Fruit fly (Drosophila melanogaster): Measurements from ENCODE around the gene tHMG2.

The tHMG2 gene

DNA sequence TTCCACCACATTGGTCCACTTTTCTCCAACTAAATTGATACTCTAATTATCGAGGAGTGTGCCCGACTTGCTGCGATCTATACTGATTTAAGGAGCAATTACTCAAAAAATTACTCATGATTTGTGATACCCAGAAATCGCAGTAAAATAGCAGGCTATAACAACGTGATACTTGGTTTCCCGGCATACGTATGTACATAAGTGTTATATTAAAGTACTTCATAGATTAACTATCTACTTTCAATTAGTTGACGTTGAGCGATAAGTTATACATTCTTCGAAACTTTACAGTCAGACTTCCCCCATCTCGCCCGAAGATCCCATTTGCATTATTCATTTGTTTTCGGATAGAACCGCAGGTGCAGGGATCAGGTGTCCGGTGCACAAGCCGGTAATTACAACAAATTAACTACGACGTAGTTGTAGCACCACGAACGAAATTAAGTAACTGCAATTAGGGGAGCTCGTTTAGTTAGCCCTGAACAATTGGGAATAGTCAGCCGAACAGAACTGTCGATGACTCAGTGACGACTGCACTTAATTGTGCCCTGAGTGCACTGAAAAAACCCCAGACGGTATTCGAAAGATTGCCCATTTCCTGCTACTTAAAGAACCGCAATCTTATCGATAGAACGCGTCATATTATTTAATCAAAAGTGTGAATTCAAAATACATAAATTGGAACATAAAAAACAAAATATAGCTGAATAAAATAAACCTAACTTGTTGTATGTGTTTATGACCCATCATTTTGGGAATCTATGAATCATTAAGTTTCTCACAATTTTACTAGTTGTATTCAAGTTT, 33.0 kb downstream of the tHMG2 start:
- TF ChIP-seq eg (GFP tag; IDR thresholded peaks at IDR 0.05), result no peak
- TF ChIP-seq dsx (GFP tag; optimal IDR thresholded peaks at IDR 0.05; ENCODE audit: poor library complexity, severe bottlenecking), result no peak
- no peak for TF ChIP-seq salr (GFP tag; optimal IDR thresholded peaks at IDR 0.05)
- no peak for TF ChIP-seq CG7368 (GFP tag; optimal IDR thresholded peaks at IDR 0.05)
- TF ChIP-seq CG6854 (GFP tag; optimal IDR thresholded peaks at IDR 0.05), result no peak
- no peak for TF ChIP-seq net (GFP tag; optimal IDR thresholded peaks at IDR 0.05)
- no peak for TF ChIP-seq dac (GFP tag; optimal IDR thresholded peaks at IDR 0.05)
- TF ChIP-seq Blimp-1 (GFP tag; optimal IDR thresholded peaks at IDR 0.05), result no peak
- no peak for TF ChIP-seq Hr4 (GFP tag; optimal IDR thresholded peaks at IDR 0.05)
- no peak for TF ChIP-seq Hr38 (GFP tag; optimal IDR thresholded peaks at IDR 0.05)
- TF ChIP-seq Lpt (GFP tag; optimal IDR thresholded peaks at IDR 0.05), result no peak
- no peak for TF ChIP-seq CG3919 (GFP tag; optimal IDR thresholded peaks at IDR 0.05)
- no peak for TF ChIP-seq CG6792 (GFP tag; optimal IDR thresholded peaks at IDR 0.05)
- TF ChIP-seq CG8119 (GFP tag; IDR thresholded peaks at IDR 0.05), result no peak
- TF ChIP-seq CG11762 (GFP tag; optimal IDR thresholded peaks at IDR 0.05; ENCODE audit: insufficient read depth), result no peak
- no peak for TF ChIP-seq CG31627 (GFP tag; optimal IDR thresholded peaks at IDR 0.05)
- no peak for TF ChIP-seq CG11294 (GFP tag; IDR thresholded peaks at IDR 0.05)
- no peak for TF ChIP-seq Sox102F (GFP tag; optimal IDR thresholded peaks at IDR 0.05)
- no peak for TF ChIP-seq Sox14 (GFP tag; optimal IDR thresholded peaks at IDR 0.05)
- no peak for TF ChIP-seq Hr39 (GFP tag; optimal IDR thresholded peaks at IDR 0.05)
- no peak for TF ChIP-seq CG16779 (tag; optimal IDR thresholded peaks at IDR 0.05)
- no peak for TF ChIP-seq Sox15 (GFP tag; optimal IDR thresholded peaks at IDR 0.05)
- peak; percentile 27 for TF ChIP-seq CG6808 (GFP tag; optimal IDR thresholded peaks at IDR 0.05)
- no peak for TF ChIP-seq CG15336 (GFP tag; IDR thresholded peaks at IDR 0.05)
- peak in 1 of 2 experiments; percentile 20 for TF ChIP-seq ss (GFP tag; optimal IDR thresholded peaks at IDR 0.05)
- TF ChIP-seq svp (GFP tag), result no peak
- no peak for TF ChIP-seq Eip75B (GFP tag; optimal IDR thresholded peaks at IDR 0.05)
- peak; percentile 14 for TF ChIP-seq lz (GFP tag; optimal IDR thresholded peaks at IDR 0.05)
- TF ChIP-seq CG6163 (GFP tag; IDR thresholded peaks at IDR 0.05), result 0 out of 3 replicates have a peak, but pooled peaks have one; percentile 26
- no peak for TF ChIP-seq CG32006 (GFP tag; optimal IDR thresholded peaks at IDR 0.05)
- no peak for TF ChIP-seq Ets96B (tag; optimal IDR thresholded peaks at IDR 0.05)
- TF ChIP-seq vri (GFP tag; optimal IDR thresholded peaks at IDR 0.05), result peak; percentile 2
- TF ChIP-seq acj6 (GFP tag; optimal IDR thresholded peaks at IDR 0.05), result no peak
- no peak for TF ChIP-seq achi (GFP tag; optimal IDR thresholded peaks at IDR 0.05)
- no peak for TF ChIP-seq fd85E (GFP tag; optimal IDR thresholded peaks at IDR 0.05)
- no peak for TF ChIP-seq Met (GFP tag; optimal IDR thresholded peaks at IDR 0.05)
- TF ChIP-seq Smox (GFP tag; optimal IDR thresholded peaks at IDR 0.05), result no peak
- TF ChIP-seq spab (GFP tag; optimal IDR thresholded peaks at IDR 0.05), result no peak

DNA sequence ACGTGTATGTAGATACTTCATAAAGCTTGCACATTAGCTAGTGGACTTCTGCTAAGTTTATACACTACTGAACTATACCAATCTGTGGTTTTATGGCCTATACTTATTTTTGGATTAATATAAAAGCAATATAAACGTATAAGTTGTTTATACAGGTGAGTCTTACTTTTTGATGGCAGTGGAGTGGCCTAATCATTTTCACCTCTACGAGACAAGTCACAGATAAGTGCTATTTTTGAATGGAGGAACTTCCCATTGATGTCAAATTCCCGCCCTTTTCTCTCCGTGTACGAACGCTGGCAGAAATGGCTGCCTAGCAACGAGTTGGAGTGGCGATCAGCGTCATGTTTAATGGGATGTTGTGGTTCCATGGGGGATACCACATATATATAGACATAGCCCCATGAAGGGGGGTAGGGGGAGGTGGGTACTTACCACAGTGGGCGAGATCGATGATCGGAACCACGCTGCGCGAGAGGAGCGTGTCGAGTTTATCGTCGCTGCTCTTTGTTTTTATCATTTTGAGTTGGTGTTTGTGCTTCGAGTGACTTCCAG, 33.7 kb downstream of the tHMG2 start:
- TF ChIP-seq fd85E (GFP tag; optimal IDR thresholded peaks at IDR 0.05), result no peak
- peak; percentile 34 for TF ChIP-seq CG10669 (GFP tag; optimal IDR thresholded peaks at IDR 0.05)
- peak; percentile 45 for TF ChIP-seq Hr4 (GFP tag; optimal IDR thresholded peaks at IDR 0.05)
- TF ChIP-seq CG10631 (GFP tag; optimal IDR thresholded peaks at IDR 0.05), result peak; percentile 52
- peak; percentile 13 for TF ChIP-seq Sox15 (GFP tag; optimal IDR thresholded peaks at IDR 0.05)
- peak; percentile 28 for TF ChIP-seq fkh (GFP tag; optimal IDR thresholded peaks at IDR 0.05)
- TF ChIP-seq Sox102F (GFP tag; optimal IDR thresholded peaks at IDR 0.05), result no peak
- no peak for TF ChIP-seq CG8319 (GFP tag; optimal IDR thresholded peaks at IDR 0.05)
- peak; percentile 91 for TF ChIP-seq Eip78C (GFP tag)
- TF ChIP-seq eg (GFP tag; IDR thresholded peaks at IDR 0.05), result peak; percentile 69
- TF ChIP-seq CG6163 (GFP tag; IDR thresholded peaks at IDR 0.05), result peak; percentile 56; the same call in 1 of the 3 replicates
- TF ChIP-seq Ets96B (tag; optimal IDR thresholded peaks at IDR 0.05), result peak; percentile 23
- TF ChIP-seq dac (GFP tag; optimal IDR thresholded peaks at IDR 0.05), result no peak
- no peak for TF ChIP-seq Eip93F (GFP tag; optimal IDR thresholded peaks at IDR 0.05)
- no peak for TF ChIP-seq CG3032 (tag; optimal IDR thresholded peaks at IDR 0.05)
- no peak for TF ChIP-seq Lpt (GFP tag; optimal IDR thresholded peaks at IDR 0.05)
- TF ChIP-seq lz (GFP tag; optimal IDR thresholded peaks at IDR 0.05), result peak; percentile 3
- TF ChIP-seq svp (GFP tag), result peak; percentile 67
- TF ChIP-seq spab (GFP tag; optimal IDR thresholded peaks at IDR 0.05), result peak; percentile 49
- no peak for TF ChIP-seq CG7368 (GFP tag; optimal IDR thresholded peaks at IDR 0.05)
- no peak for TF ChIP-seq CG11294 (GFP tag; IDR thresholded peaks at IDR 0.05)
- TF ChIP-seq Eip75B (GFP tag; optimal IDR thresholded peaks at IDR 0.05), result peak; percentile 56
- peak; percentile 15 for TF ChIP-seq Hr39 (GFP tag; optimal IDR thresholded peaks at IDR 0.05)
- no peak for TF ChIP-seq Blimp-1 (GFP tag; optimal IDR thresholded peaks at IDR 0.05)
- peak; percentile 35 for TF ChIP-seq CG4318 (GFP tag; optimal IDR thresholded peaks at IDR 0.05)
- TF ChIP-seq Hr38 (GFP tag; optimal IDR thresholded peaks at IDR 0.05), result no peak
- peak; percentile 8 for TF ChIP-seq CG6808 (GFP tag; optimal IDR thresholded peaks at IDR 0.05)
- no peak for TF ChIP-seq CG34406 (GFP tag; optimal IDR thresholded peaks at IDR 0.05)

Data from whole organism, prepupa.